Worm (Caenorhabditis elegans) whole organism, young adult: ENCODE results near the gene ugt-42.

Experiments
- B0336.3 ChIP-seq: fragments of 200-800 bp; sonication (Bioruptor generic); IDR thresholded peaks from 2 replicates; pipeline ENCODE4 v1.3.6; 2022; ENCODE audit warnings: missing genetic modification characterization, missing compliant biosample characterization
- D2030.7 ChIP-seq: fragments of 200-800 bp; sonication (Bioruptor generic); IDR thresholded peaks from 2 replicates; pipeline ENCODE4 v1.3.6; 2022; ENCODE audit warnings: missing genetic modification reagents, missing genetic modification characterization, missing compliant biosample characterization
- F10E7.11 ChIP-seq: sonication (generic microtip); optimal IDR thresholded peaks from 2 replicates; lab custom pipeline; 2017; ENCODE audit warnings: mild to moderate bottlenecking, missing genetic modification characterization, moderate library complexity, missing compliant biosample characterization
- F22D6.2 ChIP-seq: sonication (generic microtip); optimal IDR thresholded peaks from 2 replicates; lab custom pipeline; 2016; ENCODE audit warnings: mild to moderate bottlenecking, missing genetic modification characterization, missing compliant biosample characterization
- F23B12.7 ChIP-seq: sonication (generic microtip); optimal IDR thresholded peaks from 2 replicates; lab custom pipeline; 2017; ENCODE audit warnings: missing genetic modification characterization, mild to moderate bottlenecking, missing compliant biosample characterization, antibody characterized with exemption, moderate library complexity; ENCODE audit not compliant: insufficient read depth
- F55B11.4 ChIP-seq: sonication (generic microtip); optimal IDR thresholded peaks from 2 replicates; lab custom pipeline; 2016; ENCODE audit warnings: missing compliant biosample characterization, missing genetic modification characterization, borderline replicate concordance; ENCODE audit not compliant: insufficient read depth
- F57C9.4 ChIP-seq: sonication (generic microtip); optimal IDR thresholded peaks from 2 replicates; lab custom pipeline; 2017; ENCODE audit warnings: mild to moderate bottlenecking, missing genetic modification characterization, missing compliant biosample characterization
- Y53G8AR.9 ChIP-seq: fragments of 200-800 bp; sonication (Bioruptor generic); conservative IDR thresholded peaks from 2 replicates; pipeline ENCODE4 v1.3.6; 2022; ENCODE audit warnings: missing genetic modification reagents, missing genetic modification characterization, missing compliant biosample characterization
- ZK185.1 ChIP-seq: sonication (generic microtip); optimal IDR thresholded peaks from 2 replicates; lab custom pipeline; 2016; ENCODE audit warnings: mild to moderate bottlenecking, missing genetic modification characterization, missing compliant biosample characterization; ENCODE audit not compliant: poor library complexity, severe bottlenecking
- atf-7 ChIP-seq: sonication (generic microtip); optimal IDR thresholded peaks from 2 replicates; lab custom pipeline; 2017; ENCODE audit warnings: mild to moderate bottlenecking, missing genetic modification characterization, missing compliant biosample characterization
- attf-3 ChIP-seq: fragments of 200-800 bp; sonication (Bioruptor generic); conservative IDR thresholded peaks from 2 replicates; pipeline ENCODE4 v1.3.6; 2022; ENCODE audit warnings: missing genetic modification reagents, missing genetic modification characterization, missing compliant biosample characterization
- attf-5 ChIP-seq: fragments of 200-800 bp; sonication (Bioruptor generic); optimal IDR thresholded peaks from 2 replicates; lab custom pipeline; 2018; ENCODE audit warnings: mild to moderate bottlenecking, missing genetic modification characterization, missing compliant biosample characterization
- ceh-58 ChIP-seq: fragments of 200-800 bp; sonication (Bioruptor generic); IDR thresholded peaks from 2 replicates; pipeline ENCODE4 v1.3.6; 2022; ENCODE audit warnings: missing genetic modification characterization, missing compliant biosample characterization
- ceh-79 ChIP-seq: sonication (generic microtip); optimal IDR thresholded peaks from 2 replicates; lab custom pipeline; 2017; ENCODE audit warnings: mild to moderate bottlenecking, missing genetic modification characterization, missing compliant biosample characterization
- chd-7 ChIP-seq: sonication (generic microtip); optimal IDR thresholded peaks from 2 replicates; lab custom pipeline; 2016; ENCODE audit warnings: mild to moderate bottlenecking, missing genetic modification characterization, moderate library complexity, missing compliant biosample characterization
- dox-1 ChIP-seq: fragments of 200-800 bp; sonication (Bioruptor generic); IDR thresholded peaks from 2 replicates; pipeline ENCODE4 v1.3.6; 2022; ENCODE audit warnings: missing genetic modification reagents, missing genetic modification characterization, missing compliant biosample characterization
- dpff-1 ChIP-seq: sonication (generic microtip); optimal IDR thresholded peaks from 2 replicates; lab custom pipeline; 2017; ENCODE audit warnings: mild to moderate bottlenecking, missing genetic modification characterization, missing compliant biosample characterization
- ets-4 ChIP-seq: fragments of 200-800 bp; sonication (Bioruptor generic); optimal IDR thresholded peaks from 2 replicates; lab custom pipeline; 2018; ENCODE audit warnings: mild to moderate bottlenecking, missing genetic modification characterization, missing compliant biosample characterization
- fkh-3 ChIP-seq: sonication (generic microtip); optimal IDR thresholded peaks from 2 replicates; lab custom pipeline; 2016; ENCODE audit warnings: mild to moderate bottlenecking, missing genetic modification characterization, missing compliant biosample characterization
- hmg-1.2 ChIP-seq: fragments of 200-800 bp; sonication (Bioruptor generic); IDR thresholded peaks from 2 replicates; pipeline ENCODE4 v1.3.6; 2022; ENCODE audit warnings: missing genetic modification reagents, missing genetic modification characterization, missing compliant biosample characterization
- hsf-1 ChIP-seq: fragments of 200-800 bp; sonication (Bioruptor generic); IDR thresholded peaks from 2 replicates; pipeline ENCODE4 v1.3.6; 2022; ENCODE audit warnings: missing genetic modification reagents, missing genetic modification characterization, missing compliant biosample characterization
- lin-40 ChIP-seq: sonication (generic microtip); optimal IDR thresholded peaks from 2 replicates; lab custom pipeline; 2016; ENCODE audit warnings: missing genetic modification characterization, mild to moderate bottlenecking, missing compliant biosample characterization, missing genotype, missing genetic modification reagents
- lin-54 ChIP-seq: fragments of 200-800 bp; sonication (Bioruptor generic); optimal IDR thresholded peaks from 2 replicates; lab custom pipeline; 2018; ENCODE audit warnings: mild to moderate bottlenecking, missing genetic modification characterization, missing compliant biosample characterization
- lir-1 ChIP-seq: fragments of 200-800 bp; sonication (Bioruptor generic); conservative IDR thresholded peaks from 2 replicates; pipeline ENCODE4 v1.3.6; 2022; ENCODE audit warnings: missing genetic modification reagents, missing genetic modification characterization, missing compliant biosample characterization
- madf-10 ChIP-seq: sonication (generic microtip); optimal IDR thresholded peaks from 2 replicates; lab custom pipeline; 2016; ENCODE audit warnings: mild to moderate bottlenecking, missing genetic modification characterization, missing compliant biosample characterization
- madf-6 ChIP-seq: fragments of 200-800 bp; sonication (Bioruptor generic); IDR thresholded peaks from 2 replicates; pipeline ENCODE4 v1.3.6; 2022; ENCODE audit warnings: missing genetic modification reagents, missing genetic modification characterization, missing compliant biosample characterization
- rec-8 ChIP-seq, 2 experiments: sonication (generic microtip); optimal IDR thresholded peaks; 2 replicates each; lab custom pipeline; 2016; ENCODE audit warnings: mild to moderate bottlenecking in 2 of 2, missing genetic modification characterization in 2 of 2, missing genetic modification reagents in 2 of 2, missing genotype in 2 of 2, missing biosample characterization in 1 of 2, missing compliant biosample characterization in 1 of 2, moderate library complexity in 1 of 2
- repo-1 ChIP-seq: sonication (generic microtip); optimal IDR thresholded peaks from 2 replicates; lab custom pipeline; 2017; ENCODE audit warnings: mild to moderate bottlenecking, missing genetic modification characterization, missing compliant biosample characterization
- sea-2 ChIP-seq: fragments of 200-800 bp; sonication (Bioruptor generic); IDR thresholded peaks from 2 replicates; pipeline ENCODE4 v1.3.6; 2022; ENCODE audit warnings: missing genetic modification characterization, missing compliant biosample characterization
- snpc-3.4 ChIP-seq: sonication (generic microtip); optimal IDR thresholded peaks from 2 replicates; lab custom pipeline; 2017; ENCODE audit warnings: missing genetic modification characterization, mild to moderate bottlenecking, missing compliant biosample characterization, antibody characterized with exemption, moderate library complexity, missing genotype, missing genetic modification reagents
- somi-1 ChIP-seq: fragments of 200-800 bp; sonication (Bioruptor generic); optimal IDR thresholded peaks from 2 replicates; lab custom pipeline; 2018; ENCODE audit warnings: mild to moderate bottlenecking, missing genetic modification characterization, missing compliant biosample characterization
- sptf-2 ChIP-seq: fragments of 200-800 bp; sonication (Bioruptor generic); optimal IDR thresholded peaks from 2 replicates; lab custom pipeline; 2018; ENCODE audit warnings: mild to moderate bottlenecking, missing genetic modification characterization, missing compliant biosample characterization
- unc-62 ChIP-seq: fragments of 150-350 bp; optimal IDR thresholded peaks from 2 replicates; lab custom pipeline; 2014; ENCODE audit warnings: missing biosample characterization, missing genetic modification reagents, missing genetic modification characterization

The ugt-42 gene

ce11 chrV:635630-636029, 11.4 kb upstream of the ugt-42 start (continued):
- TF ChIP-seq F10E7.11 (tag; lab: Kevin White, UChicago) (no peak), lin-40 (tag; lab: Kevin White, UChicago) (no peak), sea-2 (no peak), lir-1 (no peak), repo-1 (tag; lab: Kevin White, UChicago) (no peak), ceh-79 (tag; lab: Kevin White, UChicago) (no peak), hsf-1 (no peak), B0336.3 (no peak), fkh-3 (tag; lab: Kevin White, UChicago) (no peak), F55B11.4 (tag; lab: Kevin White, UChicago) (no peak)

- no peak for TF ChIP-seq D2030.7 (GFP tag; lab: Robert Waterston, UW)
- TF ChIP-seq ZK185.1 (tag; lab: Kevin White, UChicago) = no peak
- no peak for TF ChIP-seq sptf-2 (GFP tag; lab: Kevin White, UChicago)
- TF ChIP-seq F23B12.7 (tag; lab: Kevin White, UChicago) = no peak
- TF ChIP-seq attf-3 = no peak
- no peak for TF ChIP-seq dox-1 (GFP tag; lab: Robert Waterston, UW)
- TF ChIP-seq ets-4 (GFP tag; lab: Kevin White, UChicago) = no peak
- no peak for TF ChIP-seq snpc-3.4 (tag; lab: Kevin White, UChicago)
- TF ChIP-seq madf-6 (GFP tag; lab: Robert Waterston, UW) = no peak
- no peak for TF ChIP-seq dpff-1 (tag; lab: Kevin White, UChicago)
- TF ChIP-seq somi-1 (GFP tag; lab: Kevin White, UChicago) = no peak
These were observed 10.7 kb upstream of the ugt-42 start, which contains the start of gene pals-31 for ce11 chrV:636281-636680. pals-31 (plus strand) TSS chrV:636581.

DNA sequence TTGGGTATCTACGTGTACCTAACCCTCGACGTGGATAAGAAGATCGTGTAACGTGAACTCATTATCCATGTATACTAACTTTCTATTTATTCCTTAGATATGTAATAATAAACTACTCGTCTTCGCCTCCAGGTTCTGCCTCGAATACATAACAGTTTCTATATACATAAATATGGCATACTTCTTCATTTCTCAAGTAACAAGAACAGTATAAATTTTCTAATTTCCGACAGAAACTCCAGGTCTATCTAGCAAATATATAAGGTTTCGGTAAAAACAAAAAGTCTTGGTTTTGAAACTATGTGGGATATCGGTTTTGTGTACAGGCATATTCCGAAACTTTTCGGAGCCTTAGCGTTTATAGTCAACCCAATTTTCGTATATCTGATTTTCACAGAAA, 8.7 kb upstream of the ugt-42 start, which contains the start of gene srj-37:
TSS of gene srj-37 (plus strand) at position 301 of the 400 bp plus-strand sequence.
- TF ChIP-seq F22D6.2 (tag; lab: Kevin White, UChicago) = no peak
- no peak for TF ChIP-seq atf-7 (tag; lab: Kevin White, UChicago)
- no peak for TF ChIP-seq rec-8 (tag; optimal IDR thresholded peaks at IDR 0.05; lab: Kevin White, UChicago)
- no peak for TF ChIP-seq unc-62
- no peak for TF ChIP-seq chd-7 (tag; lab: Kevin White, UChicago)
- no peak for TF ChIP-seq somi-1 (GFP tag; lab: Kevin White, UChicago)
- no peak for TF ChIP-seq ceh-58 (GFP tag; lab: Robert Waterston, UW)
- TF ChIP-seq F57C9.4 (tag; lab: Kevin White, UChicago) = no peak
- TF ChIP-seq madf-10 (tag; lab: Kevin White, UChicago) = no peak
- TF ChIP-seq lin-54 (GFP tag; lab: Kevin White, UChicago) = no peak

DNA sequence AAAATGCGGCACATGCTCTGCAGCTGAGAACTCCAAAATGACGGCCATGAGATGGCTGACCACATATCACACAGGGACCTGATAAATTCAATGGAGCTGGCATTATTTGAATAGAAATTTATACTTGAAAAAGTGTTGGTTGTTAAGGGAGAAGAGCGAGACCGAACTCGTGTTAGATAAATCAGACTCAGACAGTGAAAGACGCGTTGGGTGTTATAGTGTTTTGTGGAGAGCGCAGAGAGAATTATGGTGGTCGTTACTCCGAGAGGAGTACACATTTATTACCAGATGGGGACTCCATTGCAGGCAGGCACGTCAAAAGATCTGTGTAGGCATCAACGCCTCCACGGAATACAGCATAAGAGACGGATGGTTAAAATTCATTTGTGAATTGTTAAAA, 4.2 kb upstream of the ugt-42 start, which contains the start of gene nhr-190:
TSS of gene nhr-190 (minus strand) at position 175 of the 400 bp plus-strand sequence.
- TF ChIP-seq Y53G8AR.9 (GFP tag; lab: Robert Waterston, UW) (no peak), attf-5 (peak; percentile 16), hmg-1.2 (GFP tag; lab: Robert Waterston, UW) (peak; percentile 66; the same call in 1 of the 2 replicates)
